Fruit fly (Drosophila melanogaster): ENCODE data around the gene Raf.

DNA sequence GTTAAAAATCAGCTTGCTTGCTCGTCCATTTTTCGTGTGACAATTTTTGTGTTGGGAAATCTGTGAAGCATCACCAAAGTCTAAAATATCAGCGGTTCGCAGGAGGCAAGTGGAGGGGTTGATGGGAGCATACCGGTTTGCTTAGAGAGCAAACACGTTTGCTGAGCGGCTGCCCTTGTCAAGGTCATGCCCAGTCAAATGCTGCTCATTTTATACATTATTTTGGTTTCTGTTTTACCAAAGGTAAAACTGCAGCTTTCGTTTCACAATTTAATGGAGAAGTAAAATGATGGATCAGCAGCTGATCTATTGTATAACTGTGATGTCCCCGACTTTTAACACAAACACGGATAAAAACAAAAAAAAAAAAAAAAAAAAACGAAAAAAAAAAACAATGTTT is 67.1 kb downstream of the Raf start:
- TF ChIP-seq achi (GFP tag; optimal IDR thresholded peaks at IDR 0.05) (no peak), CG31627 (GFP tag; optimal IDR thresholded peaks at IDR 0.05) (no peak), CG6163 (GFP tag; IDR thresholded peaks at IDR 0.05) (no peak), OdsH (GFP tag; optimal IDR thresholded peaks at IDR 0.05) (no peak)
